Worm (Caenorhabditis elegans): ENCODE results near the gene lro-1.

DNA sequence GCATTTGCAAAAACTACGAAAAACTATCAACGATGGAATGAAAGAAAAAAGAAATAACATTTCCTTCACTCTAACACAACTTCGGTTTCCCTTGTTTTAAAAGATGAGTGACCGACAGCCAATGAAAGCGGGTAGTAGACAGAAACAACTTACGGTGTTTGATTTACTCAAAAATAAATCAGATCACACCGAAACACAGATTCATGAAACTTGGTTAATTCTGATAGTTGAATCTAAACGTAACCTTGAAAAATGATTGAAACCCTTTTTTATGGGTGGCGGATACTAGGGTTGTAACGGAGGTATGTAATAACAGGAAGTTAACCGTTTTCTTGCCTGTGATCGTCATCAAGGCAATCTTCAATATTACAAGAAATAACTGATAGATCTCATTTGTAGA, 3.5 kb downstream of the lro-1 start:
- no peak for TF ChIP-seq peb-1 (tag; optimal IDR thresholded peaks at IDR 0.05)
- peak; percentile 13 for TF ChIP-seq crh-2 (tag; optimal IDR thresholded peaks at IDR 0.05)
- TF ChIP-seq ztf-11 (tag; optimal IDR thresholded peaks at IDR 0.05) = no peak
- TF ChIP-seq ztf-4 (tag; optimal IDR thresholded peaks at IDR 0.05) = no peak
- TF ChIP-seq lin-13 (GFP tag; optimal IDR thresholded peaks at IDR 0.05) = no peak
- TF ChIP-seq C34F6.9 (tag; optimal IDR thresholded peaks at IDR 0.05) = no peak
- TF ChIP-seq fos-1 (tag; optimal IDR thresholded peaks at IDR 0.05) = no peak
- TF ChIP-seq ceh-82 (tag; optimal IDR thresholded peaks at IDR 0.05) = no peak
